Fruit fly (Drosophila melanogaster) whole organism, embryonic: ENCODE data around the gene CG14537.

Experiments used
- CG1024 ChIP-seq: fragments of 200-800 bp; sonication (Bioruptor generic); IDR thresholded peaks from 2 replicates; pipeline ENCODE4 v1.3.6; 2022; ENCODE audit warnings: missing biosample characterization, missing genetic modification characterization
- CG10979 ChIP-seq: fragments of 200-800 bp; sonication (Bioruptor generic); optimal IDR thresholded peaks from 2 replicates; lab custom pipeline; 2018; ENCODE audit warnings: missing biosample characterization, mild to moderate bottlenecking, missing genetic modification characterization, moderate library complexity
- CG11247 ChIP-seq: fragments of 200-800 bp; sonication (Bioruptor generic); IDR thresholded peaks from 2 replicates; pipeline ENCODE4 v1.3.6; 2022; ENCODE audit warnings: missing biosample characterization, missing genetic modification characterization
- CG11456 ChIP-seq: fragments of 200-800 bp; sonication (Bioruptor generic); IDR thresholded peaks from 3 replicates; pipeline ENCODE4 v1.3.6; 2022; ENCODE audit warnings: missing biosample characterization, missing genetic modification characterization
- CG11695 ChIP-seq: fragments of 200-800 bp; sonication (Bioruptor generic); IDR thresholded peaks from 3 replicates; pipeline ENCODE4 v1.3.6; 2022; ENCODE audit warnings: missing biosample characterization, missing genetic modification characterization
- CG12071 ChIP-seq: fragments of 200-800 bp; sonication (Bioruptor generic); optimal IDR thresholded peaks from 3 replicates; lab custom pipeline; 2018; ENCODE audit warnings: missing biosample characterization, mild to moderate bottlenecking, missing genetic modification characterization
- CG13624 ChIP-seq: fragments of 200-800 bp; sonication (Bioruptor generic); optimal IDR thresholded peaks from 2 replicates; lab custom pipeline; 2016; ENCODE audit warnings: missing biosample characterization, missing genetic modification characterization
- CG15011 ChIP-seq: fragments of 200-800 bp; sonication (Bioruptor generic); optimal IDR thresholded peaks from 3 replicates; lab custom pipeline; 2018; ENCODE audit warnings: missing biosample characterization, mild to moderate bottlenecking, missing genetic modification characterization
- CG16863 ChIP-seq: fragments of 200-800 bp; sonication (Bioruptor generic); optimal IDR thresholded peaks from 3 replicates; lab custom pipeline; 2016; ENCODE audit warnings: missing biosample characterization, missing genetic modification characterization
- CG30431 ChIP-seq: fragments of 200-800 bp; sonication (Bioruptor generic); optimal IDR thresholded peaks from 2 replicates; lab custom pipeline; 2017; ENCODE audit warnings: missing biosample characterization, missing genetic modification characterization
- CG32772 ChIP-seq: fragments of 200-800 bp; sonication (Bioruptor generic); IDR thresholded peaks from 2 replicates; pipeline ENCODE4 v1.3.6; 2022; ENCODE audit warnings: missing biosample characterization, missing genetic modification characterization
- CG34376 ChIP-seq: fragments of 200-800 bp; sonication (Bioruptor generic); optimal IDR thresholded peaks from 2 replicates; lab custom pipeline; 2018; ENCODE audit warnings: missing biosample characterization, mild to moderate bottlenecking, missing genetic modification characterization
- CG3847 ChIP-seq: fragments of 200-800 bp; sonication (Bioruptor generic); IDR thresholded peaks from 2 replicates; pipeline ENCODE4 v1.3.6; 2022; ENCODE audit warnings: missing biosample characterization, missing genetic modification characterization
- CG42726 ChIP-seq: fragments of 200-800 bp; sonication (Bioruptor generic); IDR thresholded peaks from 2 replicates; pipeline ENCODE4 v1.3.6; 2022; ENCODE audit warnings: missing biosample characterization, missing genetic modification characterization; ENCODE audit not compliant: partially characterized antibody
- CG4424 ChIP-seq: fragments of 200-800 bp; sonication (Bioruptor generic); optimal IDR thresholded peaks from 3 replicates; lab custom pipeline; 2016; ENCODE audit warnings: missing biosample characterization, missing genetic modification characterization
- CG4820 ChIP-seq: fragments of 200-800 bp; sonication (Bioruptor generic); optimal IDR thresholded peaks from 3 replicates; lab custom pipeline; 2016; ENCODE audit warnings: missing biosample characterization, missing genetic modification characterization
- CG6654 ChIP-seq: fragments of 200-800 bp; sonication (Bioruptor generic); optimal IDR thresholded peaks from 2 replicates; lab custom pipeline; 2017; ENCODE audit warnings: missing biosample characterization, mild to moderate bottlenecking, missing genetic modification characterization
- CG8478 ChIP-seq: fragments of >200 bp; optimal IDR thresholded peaks from 2 replicates; lab custom pipeline; 2018
- CG8765 ChIP-seq: fragments of 200-800 bp; sonication (Bioruptor generic); IDR thresholded peaks from 2 replicates; pipeline ENCODE4 v1.3.6; 2022; ENCODE audit warnings: missing biosample characterization, missing genetic modification characterization
- CG9215 ChIP-seq: fragments of 200-800 bp; sonication (Bioruptor generic); IDR thresholded peaks from 2 replicates; pipeline ENCODE4 v1.3.6; 2022; ENCODE audit warnings: missing biosample characterization, missing genetic modification characterization
- Camta ChIP-seq: fragments of 200-800 bp; sonication (Bioruptor generic); optimal IDR thresholded peaks from 2 replicates; lab custom pipeline; 2016; ENCODE audit warnings: missing biosample characterization, missing genetic modification characterization
- Dfd ChIP-seq, 2 experiments: fragments of >200 bp; optimal IDR thresholded peaks; 2 replicates each; lab custom pipeline; 2017; ENCODE audit warnings: missing biosample characterization in 2 of 2, missing genetic modification characterization in 2 of 2
- E2f1 ChIP-seq: fragments of 200-800 bp; sonication (Bioruptor generic); IDR thresholded peaks from 2 replicates; pipeline ENCODE4 v1.3.6; 2022; ENCODE audit warnings: missing biosample characterization, missing genetic modification characterization
- HHEX ChIP-seq: fragments of 200-800 bp; sonication (Bioruptor generic); optimal IDR thresholded peaks from 3 replicates; lab custom pipeline; 2017; ENCODE audit warnings: missing biosample characterization, mild to moderate bottlenecking, missing genetic modification characterization, missing genetic modification reagents
- Lhr ChIP-seq: fragments of 200-800 bp; sonication (Bioruptor generic); optimal IDR thresholded peaks from 3 replicates; lab custom pipeline; 2017; ENCODE audit warnings: mild to moderate bottlenecking, missing biosample characterization, missing genetic modification reagents, missing genetic modification characterization
- Lim3 ChIP-seq: fragments of 200-800 bp; sonication (Bioruptor generic); IDR thresholded peaks from 2 replicates; pipeline ENCODE4 v1.3.6; 2022; ENCODE audit warnings: missing biosample characterization, missing genetic modification characterization
- NK7.1 ChIP-seq: fragments of 200-800 bp; sonication (Bioruptor generic); optimal IDR thresholded peaks from 3 replicates; lab custom pipeline; 2016; ENCODE audit warnings: missing biosample characterization, missing genetic modification characterization
- Optix ChIP-seq: fragments of 200-800 bp; sonication (Bioruptor generic); IDR thresholded peaks from 3 replicates; pipeline ENCODE4 v1.3.6; 2022; ENCODE audit warnings: missing biosample characterization, missing genetic modification characterization
- PHDP ChIP-seq: fragments of 200-800 bp; sonication (Bioruptor generic); optimal IDR thresholded peaks from 3 replicates; lab custom pipeline; 2018; ENCODE audit warnings: missing biosample characterization, mild to moderate bottlenecking, missing genetic modification characterization, moderate library complexity
- Pdp1 ChIP-seq, 2 experiments: fragments of 200-800 bp; sonication (Bioruptor generic); optimal IDR thresholded peaks; 3 replicates each; lab custom pipeline; 2016; ENCODE audit warnings: missing biosample characterization in 2 of 2, missing genetic modification characterization in 2 of 2, mild to moderate bottlenecking in 1 of 2, moderate library complexity in 1 of 2
- TFAM ChIP-seq: fragments of 200-800 bp; sonication (Bioruptor generic); optimal IDR thresholded peaks from 2 replicates; lab custom pipeline; 2017; ENCODE audit warnings: missing biosample characterization, missing genetic modification characterization, inconsistent platforms
- Xbp1 ChIP-seq: fragments of 200-800 bp; sonication (Bioruptor generic); optimal IDR thresholded peaks from 3 replicates; lab custom pipeline; 2016; ENCODE audit warnings: missing biosample characterization, mild to moderate bottlenecking, missing genetic modification characterization
- ash1 ChIP-seq: fragments of 200-800 bp; sonication (Bioruptor generic); optimal IDR thresholded peaks from 2 replicates; lab custom pipeline; 2018; ENCODE audit warnings: missing biosample characterization, mild to moderate bottlenecking, missing genetic modification characterization
- az2 ChIP-seq: fragments of 200-800 bp; sonication (Bioruptor generic); optimal IDR thresholded peaks from 3 replicates; lab custom pipeline; 2016; ENCODE audit warnings: missing biosample characterization, missing genetic modification characterization
- cas ChIP-seq: fragments of 200-800 bp; sonication (Bioruptor generic); IDR thresholded peaks from 2 replicates; pipeline ENCODE4 v1.3.6; 2022; ENCODE audit warnings: missing biosample characterization, missing genetic modification characterization
- cato ChIP-seq: fragments of 200-800 bp; sonication (Bioruptor generic); optimal IDR thresholded peaks from 2 replicates; lab custom pipeline; 2016; ENCODE audit warnings: missing biosample characterization, missing genetic modification characterization, borderline replicate concordance
- dmrt99B ChIP-seq: fragments of 200-800 bp; sonication (Bioruptor generic); optimal IDR thresholded peaks from 2 replicates; lab custom pipeline; 2018; ENCODE audit warnings: missing biosample characterization, mild to moderate bottlenecking, missing genetic modification characterization, moderate library complexity
- esg ChIP-seq: fragments of 200-800 bp; sonication (Bioruptor generic); conservative IDR thresholded peaks from 2 replicates; pipeline ENCODE4 v1.3.6; 2022; ENCODE audit warnings: missing biosample characterization, missing genetic modification characterization
- ewg ChIP-seq: fragments of 200-800 bp; sonication (Bioruptor generic); optimal IDR thresholded peaks from 3 replicates; lab custom pipeline; 2017; ENCODE audit warnings: mild to moderate bottlenecking, missing biosample characterization, missing genetic modification reagents, missing genetic modification characterization
- fu2 ChIP-seq: fragments of 200-800 bp; sonication (Bioruptor generic); optimal IDR thresholded peaks from 2 replicates; lab custom pipeline; 2016; ENCODE audit warnings: missing biosample characterization, missing genetic modification characterization
- grn ChIP-seq: fragments of 200-800 bp; sonication (Bioruptor generic); optimal IDR thresholded peaks from 3 replicates; lab custom pipeline; 2017; ENCODE audit warnings: missing biosample characterization, missing genetic modification characterization
- h ChIP-seq: fragments of >200 bp; optimal IDR thresholded peaks from 2 replicates; lab custom pipeline; 2017
- knrl ChIP-seq: fragments of 200-800 bp; sonication (Bioruptor generic); IDR thresholded peaks from 3 replicates; pipeline ENCODE4 v1.3.6; 2022; ENCODE audit warnings: missing biosample characterization, missing genetic modification characterization; ENCODE audit not compliant: partially characterized antibody
- mld ChIP-seq: fragments of 200-800 bp; sonication (Bioruptor generic); IDR thresholded peaks from 3 replicates; pipeline ENCODE4 v1.3.6; 2022; ENCODE audit warnings: missing biosample characterization, missing genetic modification characterization; ENCODE audit not compliant: partially characterized antibody
- row ChIP-seq: fragments of 200-800 bp; sonication (Bioruptor generic); IDR thresholded peaks from 3 replicates; pipeline ENCODE4 v1.3.6; 2022; ENCODE audit warnings: missing biosample characterization, missing genetic modification characterization
- slbo ChIP-seq: fragments of 200-800 bp; sonication (Bioruptor generic); IDR thresholded peaks from 2 replicates; pipeline ENCODE4 v1.3.6; 2022; ENCODE audit warnings: missing biosample characterization, missing genetic modification characterization
- slp2 ChIP-seq: fragments of 200-800 bp; sonication (Bioruptor generic); optimal IDR thresholded peaks from 2 replicates; lab custom pipeline; 2016; ENCODE audit warnings: missing biosample characterization, missing genetic modification characterization
- sna ChIP-seq: fragments of 200-800 bp; sonication (Bioruptor generic); IDR thresholded peaks from 2 replicates; pipeline ENCODE4 v1.3.6; 2022; ENCODE audit warnings: missing biosample characterization, missing genetic modification characterization; ENCODE audit not compliant: partially characterized antibody
- tgo ChIP-seq: fragments of 200-800 bp; sonication (Bioruptor generic); IDR thresholded peaks from 3 replicates; pipeline ENCODE4 v1.3.6; 2022; ENCODE audit warnings: missing biosample characterization, missing genetic modification characterization
- tin ChIP-seq: fragments of 200-800 bp; sonication (Bioruptor generic); optimal IDR thresholded peaks from 3 replicates; lab custom pipeline; 2016; ENCODE audit warnings: missing biosample characterization, missing genetic modification characterization
- tll ChIP-seq, 2 experiments: fragments of 200-800 bp in 1 of 2; fragments of >200 bp in 1 of 2; sonication (Bioruptor generic) in 1 of 2; optimal IDR thresholded peaks; 2 replicates each; lab custom pipeline; 2017 to 2019; ENCODE audit warnings: missing biosample characterization in 2 of 2, missing genetic modification characterization in 2 of 2, mild to moderate bottlenecking in 1 of 2, moderate library complexity in 1 of 2
- zen2 ChIP-seq: fragments of 200-800 bp; sonication (Bioruptor generic); IDR thresholded peaks from 3 replicates; pipeline ENCODE4 v1.3.6; 2022; ENCODE audit warnings: missing biosample characterization, missing genetic modification characterization; ENCODE audit not compliant: partially characterized antibody

CG14537 gene

DNA sequence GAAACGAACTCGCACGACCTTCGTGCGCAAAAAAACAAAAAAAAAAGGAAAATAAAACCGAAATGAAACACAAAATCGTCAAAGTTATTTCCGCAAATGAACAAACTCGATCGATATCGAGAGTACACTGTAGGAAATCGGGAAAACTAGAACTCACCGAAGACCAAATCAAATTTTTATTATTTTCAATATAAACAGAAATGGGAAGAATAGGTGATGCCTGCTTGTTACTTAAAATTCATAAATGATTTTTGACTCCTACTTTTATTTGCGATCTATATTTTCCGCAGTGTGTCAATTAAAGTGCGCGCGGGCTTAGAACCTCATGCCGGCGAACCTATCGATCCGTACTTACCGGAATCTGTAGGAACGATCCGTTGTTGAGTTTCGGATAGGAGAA lies 35.4 kb downstream of the CG14537 start (continued):
- TF ChIP-seq CG1024 (GFP tag; lab: Robert Waterston, UW) (no peak), slp2 (no peak), E2f1 (GFP tag; lab: Robert Waterston, UW) (0 out of 2 replicates have a peak, but pooled peaks have one; percentile 11), CG10979 (tag; lab: Kevin White, UChicago) (peak; percentile 14), CG8478 (lab: Kevin White, UChicago) (no peak), TFAM (GFP tag; lab: Kevin White, UChicago) (no peak), grn (GFP tag; lab: Kevin White, UChicago) (no peak), CG6654 (GFP tag; lab: Kevin White, UChicago) (no peak), fu2 (no peak), Camta (no peak), CG12071 (no peak), ewg (no peak), dmrt99B (tag; lab: Kevin White, UChicago) (no peak), cas (GFP tag; lab: Robert Waterston, UW) (no peak), NK7.1 (GFP tag; lab: Kevin White, UChicago) (no peak), mld (GFP tag; lab: Robert Waterston, UW) (no peak), esg (GFP tag; lab: Robert Waterston, UW) (no peak; the same call in 1 of the 2 replicates), CG42726 (GFP tag; lab: Robert Waterston, UW) (no peak), CG11695 (GFP tag; lab: Robert Waterston, UW) (peak; percentile 62; the same call in 2 of the 3 replicates), PHDP (tag; lab: Kevin White, UChicago) (peak; percentile 16), Xbp1 (no peak), HHEX (no peak), sna (no peak), CG34376 (GFP tag; lab: Kevin White, UChicago) (no peak), CG8765 (GFP tag; lab: Robert Waterston, UW) (no peak), CG4820 (GFP tag; lab: Kevin White, UChicago) (no peak), tin (GFP tag; lab: Kevin White, UChicago) (no peak), CG3847 (GFP tag; lab: Robert Waterston, UW) (no peak), Lim3 (no peak), CG16863 (GFP tag; lab: Kevin White, UChicago) (no peak), knrl (GFP tag; lab: Robert Waterston, UW) (no peak), Pdp1 (GFP tag; optimal IDR thresholded peaks at IDR 0.05; lab: Kevin White, UChicago) (no peak), CG30431 (GFP tag; lab: Kevin White, UChicago) (no peak), Dfd (GFP tag; optimal IDR thresholded peaks at IDR 0.05; lab: Kevin White, UChicago) (no peak), tgo (GFP tag; lab: Robert Waterston, UW) (0 out of 3 replicates have a peak, but pooled peaks have one; percentile 19), cato (no peak), CG32772 (no peak), h (no peak), CG9215 (GFP tag; lab: Robert Waterston, UW) (no peak), Lhr (GFP tag; lab: Kevin White, UChicago) (no peak), row (GFP tag; lab: Robert Waterston, UW) (peak; percentile 54), CG13624 (no peak), ash1 (GFP tag; lab: Kevin White, UChicago) (no peak), CG4424 (GFP tag; lab: Kevin White, UChicago) (peak; percentile 12), Optix (no peak), az2 (no peak), zen2 (GFP tag; lab: Robert Waterston, UW) (no peak), slbo (GFP tag; lab: Robert Waterston, UW) (peak; percentile 47; the same call in 1 of the 2 replicates), CG11456 (0 out of 3 replicates have a peak, but pooled peaks have one; percentile 6), CG11247 (no peak), tll (GFP tag; optimal IDR thresholded peaks at IDR 0.05; lab: Kevin White, UChicago) (no peak), CG15011 (GFP tag; lab: Kevin White, UChicago) (no peak)
